Worm (Caenorhabditis elegans) whole organism, midembryonic: ENCODE measurements around the gene lips-7.

ENCODE experiments used
- T22C8.4 ChIP-seq: fragments of 200-800 bp; sonication (Bioruptor generic); IDR thresholded peaks from 2 replicates; pipeline ENCODE4 v1.3.6; 2022; ENCODE audit warnings: missing genetic modification characterization, missing compliant biosample characterization
- cog-1 ChIP-seq: sonication (generic microtip); optimal IDR thresholded peaks from 2 replicates; lab custom pipeline; 2016; ENCODE audit warnings: missing genetic modification characterization, missing compliant biosample characterization
- klf-2 ChIP-seq: fragments of 200-800 bp; sonication (Bioruptor generic); conservative IDR thresholded peaks from 2 replicates; pipeline ENCODE4 v1.3.6; 2022; ENCODE audit warnings: missing genetic modification reagents, missing genetic modification characterization, missing compliant biosample characterization
- med-1 ChIP-seq: sonication (generic microtip); optimal IDR thresholded peaks from 2 replicates; lab custom pipeline; 2017; ENCODE audit warnings: missing genetic modification characterization, mild to moderate bottlenecking, missing compliant biosample characterization, antibody characterized with exemption, missing genetic modification reagents; ENCODE audit not compliant: insufficient read depth
- tab-1 ChIP-seq: fragments of 200-800 bp; sonication (Bioruptor generic); IDR thresholded peaks from 2 replicates; pipeline ENCODE4 v1.3.6; 2022; ENCODE audit warnings: missing genetic modification characterization, missing compliant biosample characterization

ce11 chrII:542416-542815 is 9.2 kb upstream of the lips-7 start:
- no peak for TF ChIP-seq med-1 (GFP tag; lab: Kevin White, UChicago)
- no peak for TF ChIP-seq cog-1 (tag; lab: Kevin White, UChicago)
- TF ChIP-seq T22C8.4: no peak
- TF ChIP-seq klf-2 (GFP tag; lab: Robert Waterston, UW): no peak
- no peak for TF ChIP-seq tab-1 (GFP tag; lab: Robert Waterston, UW)
